Fruit fly (Drosophila melanogaster) whole organism, embryonic: ENCODE data around the gene CG3862.
A peak's percentile ranks its signal among the peaks of the same experiment; 100 is the strongest.

Experiments
- ATbp ChIP-seq: fragments of 200-800 bp; sonication (Bioruptor generic); optimal IDR thresholded peaks from 2 replicates; lab custom pipeline; 2017; ENCODE audit warnings: missing biosample characterization, mild to moderate bottlenecking, missing genetic modification characterization, missing genetic modification reagents
- Bdp1 ChIP-seq: fragments of 200-800 bp; sonication (Bioruptor generic); optimal IDR thresholded peaks from 3 replicates; lab custom pipeline; 2016; ENCODE audit warnings: missing biosample characterization, missing genetic modification characterization
- BtbVII ChIP-seq: fragments of 200-800 bp; sonication (Bioruptor generic); optimal IDR thresholded peaks from 3 replicates; lab custom pipeline; 2017; ENCODE audit warnings: missing biosample characterization, mild to moderate bottlenecking, missing genetic modification characterization
- CG10565 ChIP-seq: fragments of 200-800 bp; sonication (Bioruptor generic); optimal IDR thresholded peaks from 3 replicates; lab custom pipeline; 2016; ENCODE audit warnings: missing biosample characterization, mild to moderate bottlenecking, missing genetic modification characterization
- CG11398 ChIP-seq: fragments of 200-800 bp; sonication (Bioruptor generic); optimal IDR thresholded peaks from 2 replicates; lab custom pipeline; 2016; ENCODE audit warnings: missing biosample characterization, missing genetic modification characterization
- CG13296 ChIP-seq: fragments of 200-800 bp; sonication (Bioruptor generic); optimal IDR thresholded peaks from 3 replicates; lab custom pipeline; 2018; ENCODE audit warnings: missing biosample characterization, mild to moderate bottlenecking, missing genetic modification characterization
- CG14710 ChIP-seq: fragments of 200-800 bp; sonication (Bioruptor generic); optimal IDR thresholded peaks from 3 replicates; lab custom pipeline; 2019; ENCODE audit warnings: missing biosample characterization, mild to moderate bottlenecking, missing genetic modification characterization, moderate library complexity
- CG15011 ChIP-seq: fragments of 200-800 bp; sonication (Bioruptor generic); optimal IDR thresholded peaks from 3 replicates; lab custom pipeline; 2018; ENCODE audit warnings: missing biosample characterization, mild to moderate bottlenecking, missing genetic modification characterization
- CG15696 ChIP-seq: fragments of 200-800 bp; sonication (Bioruptor generic); optimal IDR thresholded peaks from 2 replicates; lab custom pipeline; 2019; ENCODE audit warnings: missing biosample characterization, mild to moderate bottlenecking, missing genetic modification characterization, moderate library complexity
- CG1647 ChIP-seq: fragments of 200-800 bp; sonication (Bioruptor generic); optimal IDR thresholded peaks from 3 replicates; lab custom pipeline; 2016; ENCODE audit warnings: missing biosample characterization, missing genetic modification characterization
- CG16863 ChIP-seq: fragments of 200-800 bp; sonication (Bioruptor generic); optimal IDR thresholded peaks from 3 replicates; lab custom pipeline; 2016; ENCODE audit warnings: missing biosample characterization, missing genetic modification characterization
- CG17186 ChIP-seq: fragments of 200-800 bp; sonication (Bioruptor generic); optimal IDR thresholded peaks from 3 replicates; lab custom pipeline; 2017; ENCODE audit warnings: missing biosample characterization, missing genetic modification reagents, missing genetic modification characterization
- CG18262 ChIP-seq: fragments of 200-800 bp; optimal IDR thresholded peaks from 3 replicates; lab custom pipeline; 2019; ENCODE audit warnings: missing biosample characterization, mild to moderate bottlenecking, missing genetic modification characterization, moderate library complexity
- CG18599 ChIP-seq: fragments of 200-800 bp; sonication (Bioruptor generic); optimal IDR thresholded peaks from 3 replicates; lab custom pipeline; 2017; ENCODE audit warnings: missing biosample characterization, missing genetic modification characterization, mild to moderate bottlenecking, moderate library complexity, missing genetic modification reagents
- CG3726 ChIP-seq: fragments of 200-800 bp; sonication (Bioruptor generic); IDR thresholded peaks from 3 replicates; pipeline ENCODE4, ENCODE4 v1.3.6; 2022; ENCODE audit warnings: missing biosample characterization, missing genetic modification characterization
- CG4854 ChIP-seq: fragments of 200-800 bp; sonication (Bioruptor generic); optimal IDR thresholded peaks from 2 replicates; lab custom pipeline; 2016; ENCODE audit warnings: missing biosample characterization, missing genetic modification characterization, inconsistent platforms
- CG6813 ChIP-seq: fragments of 200-800 bp; sonication (Bioruptor generic); optimal IDR thresholded peaks from 2 replicates; lab custom pipeline; 2017; ENCODE audit warnings: missing biosample characterization, missing genetic modification characterization, mild to moderate bottlenecking, moderate library complexity, missing genetic modification reagents
- CG7839 ChIP-seq: fragments of 200-800 bp; sonication (Bioruptor generic); optimal IDR thresholded peaks from 3 replicates; lab custom pipeline; 2018; ENCODE audit warnings: missing biosample characterization, mild to moderate bottlenecking, missing genetic modification characterization, moderate library complexity
- CG8388 ChIP-seq: fragments of 200-800 bp; sonication (Bioruptor generic); optimal IDR thresholded peaks from 2 replicates; lab custom pipeline; 2019; ENCODE audit warnings: missing biosample characterization, mild to moderate bottlenecking, missing genetic modification characterization, moderate library complexity
- ERR ChIP-seq: fragments of 200-800 bp; sonication (Bioruptor generic); optimal IDR thresholded peaks from 2 replicates; lab custom pipeline; 2016; ENCODE audit warnings: missing biosample characterization, missing genetic modification characterization
- HLH3B ChIP-seq: fragments of 200-800 bp; sonication (Bioruptor generic); IDR thresholded peaks from 2 replicates; pipeline ENCODE4 v1.3.6; 2022; ENCODE audit warnings: missing biosample characterization, missing genetic modification characterization
- Hey ChIP-seq: fragments of 200-800 bp; sonication (Bioruptor generic); optimal IDR thresholded peaks from 3 replicates; lab custom pipeline; 2018; ENCODE audit warnings: missing biosample characterization, mild to moderate bottlenecking, missing genetic modification characterization
- HmgZ ChIP-seq: fragments of 200-800 bp; sonication (Bioruptor generic); optimal IDR thresholded peaks from 2 replicates; lab custom pipeline; 2018; ENCODE audit warnings: missing biosample characterization, mild to moderate bottlenecking, missing genetic modification characterization
- Mad ChIP-seq: fragments of 200-800 bp; sonication (Bioruptor generic); optimal IDR thresholded peaks from 2 replicates; lab custom pipeline; 2016; ENCODE audit warnings: missing biosample characterization, missing genetic modification characterization
- Mrtf ChIP-seq: fragments of 200-800 bp; sonication (Bioruptor generic); IDR thresholded peaks from 3 replicates; pipeline ENCODE4 v1.3.6; 2022; ENCODE audit warnings: missing biosample characterization, missing genetic modification characterization
- Ssrp ChIP-seq: fragments of 200-800 bp; sonication (Bioruptor generic); optimal IDR thresholded peaks from 2 replicates; lab custom pipeline; 2018; ENCODE audit warnings: missing biosample characterization, mild to moderate bottlenecking, missing genetic modification characterization, moderate library complexity
- Vsx1 ChIP-seq: fragments of 200-800 bp; sonication (Bioruptor generic); optimal IDR thresholded peaks from 2 replicates; lab custom pipeline; 2017; ENCODE audit warnings: missing biosample characterization, mild to moderate bottlenecking, missing genetic modification characterization, missing genetic modification reagents
- Xrp1 ChIP-seq: fragments of 200-800 bp; sonication (Bioruptor generic); IDR thresholded peaks from 2 replicates; pipeline ENCODE4 v1.3.6; 2022; ENCODE audit warnings: missing biosample characterization, missing genetic modification characterization
- bowl ChIP-seq: fragments of 200-800 bp; sonication (Bioruptor generic); IDR thresholded peaks from 2 replicates; pipeline ENCODE4 v1.3.6; 2022; ENCODE audit warnings: missing biosample characterization, missing genetic modification characterization
- btn ChIP-seq: fragments of 200-800 bp; sonication (Bioruptor generic); optimal IDR thresholded peaks from 2 replicates; lab custom pipeline; 2016; ENCODE audit warnings: missing biosample characterization, missing genetic modification characterization
- cad ChIP-seq: fragments of >200 bp; optimal IDR thresholded peaks from 2 replicates; lab custom pipeline; 2017; ENCODE audit warnings: missing biosample characterization, missing genetic modification characterization
- corto ChIP-seq: fragments of 200-800 bp; sonication (Bioruptor generic); optimal IDR thresholded peaks from 2 replicates; lab custom pipeline; 2016; ENCODE audit warnings: missing biosample characterization, mild to moderate bottlenecking, missing genetic modification characterization, moderate library complexity
- crol ChIP-seq: fragments of 200-800 bp; sonication (Bioruptor generic); IDR thresholded peaks from 2 replicates; pipeline ENCODE4 v1.3.6; 2022; ENCODE audit warnings: missing biosample characterization, missing genetic modification characterization
- gcm ChIP-seq: fragments of 200-800 bp; sonication (Bioruptor generic); optimal IDR thresholded peaks from 2 replicates; lab custom pipeline; 2019; ENCODE audit warnings: missing biosample characterization, mild to moderate bottlenecking, missing genetic modification characterization, moderate library complexity
- her ChIP-seq: fragments of 200-800 bp; sonication (Bioruptor generic); optimal IDR thresholded peaks from 2 replicates; lab custom pipeline; 2016; ENCODE audit warnings: missing biosample characterization, missing genetic modification characterization
- hkb ChIP-seq, 2 experiments: fragments of 200-800 bp in 1 of 2; fragments of >200 bp in 1 of 2; sonication (Bioruptor generic) in 1 of 2; IDR thresholded peaks in 1 of 2; optimal IDR thresholded peaks in 1 of 2; 2 replicates each; pipeline versions ENCODE4 v1.3.6 to Lab custom; 2017 to 2022; ENCODE audit warnings: missing biosample characterization in 1 of 2, missing genetic modification characterization in 1 of 2
- insv ChIP-seq, 2 experiments: fragments of 200-800 bp; sonication (Bioruptor generic); optimal IDR thresholded peaks; 3 replicates each; lab custom pipeline; 2016 to 2018; ENCODE audit warnings: missing biosample characterization in 2 of 2, missing genetic modification characterization in 2 of 2
- jing ChIP-seq: fragments of 200-800 bp; sonication (Bioruptor generic); optimal IDR thresholded peaks from 2 replicates; lab custom pipeline; 2018; ENCODE audit warnings: missing biosample characterization, mild to moderate bottlenecking, missing genetic modification characterization
- kni ChIP-seq: fragments of 200-800 bp; sonication (Bioruptor generic); optimal IDR thresholded peaks from 3 replicates; lab custom pipeline; 2017; ENCODE audit warnings: mild to moderate bottlenecking, missing biosample characterization, missing genetic modification reagents, missing genetic modification characterization
- lov ChIP-seq, 2 experiments: fragments of 200-800 bp in 1 of 2; fragments of >200 bp in 1 of 2; sonication (Bioruptor generic) in 1 of 2; IDR thresholded peaks in 1 of 2; optimal IDR thresholded peaks in 1 of 2; 2 replicates in 1 of 2; 3 replicates in 1 of 2; pipeline versions ENCODE4 v1.3.6 to Lab custom; 2017 to 2022; ENCODE audit warnings: missing biosample characterization in 1 of 2, missing genetic modification characterization in 1 of 2
- luna ChIP-seq: fragments of 200-800 bp; sonication (Bioruptor generic); optimal IDR thresholded peaks from 2 replicates; lab custom pipeline; 2016; ENCODE audit warnings: missing biosample characterization, missing genetic modification characterization
- pb ChIP-seq: fragments of 200-800 bp; sonication (Bioruptor generic); optimal IDR thresholded peaks from 3 replicates; lab custom pipeline; 2016; ENCODE audit warnings: missing biosample characterization, missing genetic modification characterization
- pita ChIP-seq: fragments of 200-800 bp; sonication (Bioruptor generic); optimal IDR thresholded peaks from 2 replicates; lab custom pipeline; 2017; ENCODE audit warnings: missing biosample characterization, mild to moderate bottlenecking, missing genetic modification characterization
- ranshi ChIP-seq: fragments of 200-800 bp; sonication (Bioruptor generic); IDR thresholded peaks from 2 replicates; pipeline ENCODE4 v1.3.6; 2022; ENCODE audit warnings: missing biosample characterization, missing genetic modification characterization
- scrt ChIP-seq: fragments of 200-800 bp; sonication (Bioruptor generic); optimal IDR thresholded peaks from 2 replicates; lab custom pipeline; 2018; ENCODE audit warnings: missing biosample characterization, mild to moderate bottlenecking, missing genetic modification characterization, moderate library complexity
- sima ChIP-seq: fragments of 200-800 bp; sonication (Bioruptor generic); optimal IDR thresholded peaks from 2 replicates; lab custom pipeline; 2016; ENCODE audit warnings: missing biosample characterization, missing genetic modification characterization
- so ChIP-seq: fragments of 200-800 bp; sonication (Bioruptor generic); IDR thresholded peaks from 3 replicates; pipeline ENCODE4 v1.3.6; 2022; ENCODE audit warnings: missing biosample characterization, missing genetic modification characterization
- sr ChIP-seq: fragments of 200-800 bp; sonication (Bioruptor generic); IDR thresholded peaks from 3 replicates; pipeline ENCODE4 v1.3.6; 2022; ENCODE audit warnings: missing biosample characterization, missing genetic modification characterization

The CG3862 gene

dm6 chr2L:819315-820032 is 6.2 kb downstream of the CG3862 start, which contains the start of the genes PGAP2 and Clp (continued):
- TF ChIP-seq btn (GFP tag; lab: Kevin White, UChicago) (no peak), CG18599 (peak; percentile 67), her (GFP tag; lab: Kevin White, UChicago) (no peak), Mrtf (peak; percentile 51; the same call in 1 of the 3 replicates), CG4854 (GFP tag; lab: Kevin White, UChicago) (peak; percentile 20), CG6813 (GFP tag; lab: Kevin White, UChicago) (no peak), ranshi (GFP tag; lab: Robert Waterston, UW) (peak; percentile 69), kni (GFP tag; lab: Kevin White, UChicago) (no peak), sima (GFP tag; lab: Kevin White, UChicago) (no peak), insv (GFP tag; optimal IDR thresholded peaks at IDR 0.05; lab: Kevin White, UChicago) (no peak), CG3726 (0 out of 3 replicates have a peak, but pooled peaks have one; percentile 16), Vsx1 (GFP tag; lab: Kevin White, UChicago) (no peak), CG1647 (GFP tag; lab: Kevin White, UChicago) (peak; percentile 2), CG15696 (tag; lab: Kevin White, UChicago) (peak; percentile 71), scrt (GFP tag; lab: Kevin White, UChicago) (no peak), pita (GFP tag; lab: Kevin White, UChicago) (no peak), CG18262 (tag; lab: Kevin White, UChicago) (peak; percentile 79), Ssrp (tag; lab: Kevin White, UChicago) (peak; percentile 83), sr (GFP tag; lab: Robert Waterston, UW) (no peak), corto (GFP tag; lab: Kevin White, UChicago) (no peak), CG16863 (no peak), CG13296 (GFP tag; lab: Kevin White, UChicago) (peak; percentile 38), crol (GFP tag; lab: Robert Waterston, UW) (no peak), so (GFP tag; lab: Robert Waterston, UW) (peak; percentile 58; the same call in 1 of the 3 replicates), pb (GFP tag; lab: Kevin White, UChicago) (no peak), cad (GFP tag; lab: Kevin White, UChicago) (no peak), Hey (tag; lab: Kevin White, UChicago) (no peak), luna (GFP tag; lab: Kevin White, UChicago) (no peak), gcm (GFP tag; lab: Kevin White, UChicago) (peak; percentile 36), HLH3B (GFP tag; lab: Robert Waterston, UW) (peak; percentile 58), HmgZ (tag; lab: Kevin White, UChicago) (peak; percentile 80), jing (GFP tag; lab: Kevin White, UChicago) (no peak), ERR (GFP tag; lab: Kevin White, UChicago) (no peak), Mad (GFP tag; lab: Kevin White, UChicago) (peak; percentile 65), bowl (GFP tag; lab: Robert Waterston, UW) (no peak), ATbp (GFP tag; lab: Kevin White, UChicago) (peak; percentile 6), CG11398 (no peak), CG8388 (GFP tag; lab: Kevin White, UChicago) (peak; percentile 85), CG15011 (GFP tag; lab: Kevin White, UChicago) (peak; percentile 47), CG7839 (peak; percentile 81), CG17186 (peak; percentile 48), hkb (optimal IDR thresholded peaks at IDR 0.05; lab: Kevin White, UChicago) (no peak), hkb (GFP tag; IDR thresholded peaks at IDR 0.05; lab: Robert Waterston, UW) (peak; percentile 58; the same call in 1 of the 2 replicates), Xrp1 (GFP tag; lab: Robert Waterston, UW) (peak; percentile 82), lov (optimal IDR thresholded peaks at IDR 0.05; lab: Kevin White, UChicago) (no peak), lov (GFP tag; IDR thresholded peaks at IDR 0.05; lab: Robert Waterston, UW) (no peak), BtbVII (GFP tag; lab: Kevin White, UChicago) (no peak), CG14710 (peak; percentile 84), CG10565 (no peak), Bdp1 (GFP tag; lab: Kevin White, UChicago) (peak; percentile 20)
